Worm (Caenorhabditis elegans) whole organism, L4/young adult: ENCODE measurements around the gene C04A11.1.

Experiments used
- W03F9.2 ChIP-seq: fragments of 150-350 bp; optimal IDR thresholded peaks from 2 replicates; lab custom pipeline; 2014; ENCODE audit warnings: missing biosample characterization, missing genetic modification characterization
- dao-5 ChIP-seq: sonication (generic microtip); optimal IDR thresholded peaks from 2 replicates; lab custom pipeline; 2016; ENCODE audit warnings: missing genotype, missing genetic modification characterization, moderate library complexity, missing compliant biosample characterization
- him-1 ChIP-seq: sonication (generic microtip); optimal IDR thresholded peaks from 2 replicates; lab custom pipeline; 2016; ENCODE audit warnings: missing genotype, missing genetic modification reagents, missing genetic modification characterization, missing compliant biosample characterization

ce11 chrX:13687111-13687512 lies 26.8 kb downstream of the C04A11.1 start:
- TF ChIP-seq W03F9.2 (no peak), him-1 (no peak), dao-5 (tag; lab: Kevin White, UChicago) (no peak)
